Fruit fly (Drosophila melanogaster) whole organism, pupa: ENCODE measurements around the gene CG45011.

ENCODE experiments used
- CG10348 ChIP-seq: fragments of 200-800 bp; sonication (Bioruptor generic); IDR thresholded peaks from 2 replicates; pipeline ENCODE4 v1.3.6; 2022; ENCODE audit warnings: missing biosample characterization, missing genetic modification characterization
- CG12605 ChIP-seq: fragments of 200-800 bp; sonication (Bioruptor generic); IDR thresholded peaks from 2 replicates; pipeline ENCODE4 v1.3.6; 2022; ENCODE audit warnings: missing biosample characterization, missing genetic modification characterization
- CG13204 ChIP-seq: fragments of 200-800 bp; sonication (Bioruptor generic); optimal IDR thresholded peaks from 2 replicates; lab custom pipeline; 2018; ENCODE audit warnings: missing biosample characterization, mild to moderate bottlenecking, missing genetic modification characterization, moderate library complexity
- CG14655 ChIP-seq: fragments of 200-800 bp; sonication (Bioruptor generic); optimal IDR thresholded peaks from 3 replicates; lab custom pipeline; 2017; ENCODE audit warnings: mild to moderate bottlenecking, missing biosample characterization, missing genetic modification reagents, missing genetic modification characterization
- CG15710 ChIP-seq: fragments of 200-800 bp; sonication (Bioruptor generic); optimal IDR thresholded peaks from 2 replicates; lab custom pipeline; 2018; ENCODE audit warnings: missing biosample characterization, mild to moderate bottlenecking, missing genetic modification characterization, moderate library complexity
- CG17806 ChIP-seq: fragments of 200-800 bp; sonication (Bioruptor generic); optimal IDR thresholded peaks from 2 replicates; lab custom pipeline; 2018; ENCODE audit warnings: missing biosample characterization, mild to moderate bottlenecking, missing genetic modification characterization, moderate library complexity
- CG32121 ChIP-seq: fragments of 200-800 bp; sonication (Bioruptor generic); IDR thresholded peaks from 2 replicates; pipeline ENCODE4 v1.3.6; 2022; ENCODE audit warnings: missing biosample characterization, missing genetic modification characterization
- CG34367 ChIP-seq: fragments of 200-800 bp; sonication (Bioruptor generic); optimal IDR thresholded peaks from 2 replicates; lab custom pipeline; 2018; ENCODE audit warnings: missing biosample characterization, mild to moderate bottlenecking, missing genetic modification characterization
- CG4496 ChIP-seq: fragments of 200-800 bp; sonication (Bioruptor generic); IDR thresholded peaks from 3 replicates; pipeline ENCODE4 v1.3.6; 2022; ENCODE audit warnings: missing biosample characterization, missing genetic modification characterization
- CG8159 ChIP-seq: fragments of 200-800 bp; sonication (Bioruptor generic); optimal IDR thresholded peaks from 3 replicates; lab custom pipeline; 2018; ENCODE audit warnings: missing biosample characterization, mild to moderate bottlenecking, missing genetic modification characterization, moderate library complexity
- CG8301 ChIP-seq: fragments of 200-800 bp; sonication (Bioruptor generic); optimal IDR thresholded peaks from 2 replicates; lab custom pipeline; 2018; ENCODE audit warnings: missing biosample characterization, mild to moderate bottlenecking, missing genetic modification characterization
- CG9948 ChIP-seq: fragments of 200-800 bp; sonication (Bioruptor generic); optimal IDR thresholded peaks from 2 replicates; lab custom pipeline; 2018; ENCODE audit warnings: missing biosample characterization, mild to moderate bottlenecking, missing genetic modification characterization, moderate library complexity
- D1 ChIP-seq: fragments of 200-800 bp; sonication (Bioruptor generic); optimal IDR thresholded peaks from 2 replicates; lab custom pipeline; 2018; ENCODE audit warnings: missing biosample characterization, mild to moderate bottlenecking, missing genetic modification characterization, moderate library complexity
- EcR ChIP-seq: fragments of 200-800 bp; sonication (Bioruptor generic); optimal IDR thresholded peaks from 3 replicates; lab custom pipeline; 2019; ENCODE audit warnings: missing biosample characterization, missing genetic modification characterization, mild to moderate bottlenecking, moderate library complexity, missing genetic modification reagents
- Ets98B ChIP-seq: fragments of 200-800 bp; sonication (Bioruptor generic); IDR thresholded peaks from 2 replicates; pipeline ENCODE4 v1.3.6; 2022; ENCODE audit warnings: missing biosample characterization, missing genetic modification characterization
- Pif1A ChIP-seq: fragments of 200-800 bp; sonication (Bioruptor generic); optimal IDR thresholded peaks from 3 replicates; lab custom pipeline; 2016; ENCODE audit warnings: missing biosample characterization, missing genetic modification characterization
- Pif1B ChIP-seq: fragments of 200-800 bp; sonication (Bioruptor generic); optimal IDR thresholded peaks from 3 replicates; lab custom pipeline; 2016; ENCODE audit warnings: missing biosample characterization, missing genetic modification characterization
- Snoo ChIP-seq: fragments of 200-800 bp; sonication (Bioruptor generic); optimal IDR thresholded peaks from 3 replicates; lab custom pipeline; 2017; ENCODE audit warnings: missing biosample characterization, mild to moderate bottlenecking, missing genetic modification characterization, inconsistent platforms
- fd96Ca ChIP-seq: fragments of 200-800 bp; sonication (Bioruptor generic); IDR thresholded peaks from 3 replicates; pipeline ENCODE4 v1.3.6; 2022; ENCODE audit warnings: missing biosample characterization, missing genetic modification characterization
- gl ChIP-seq: fragments of 200-800 bp; sonication (Bioruptor generic); optimal IDR thresholded peaks from 2 replicates; lab custom pipeline; 2018; ENCODE audit warnings: missing biosample characterization, mild to moderate bottlenecking, missing genetic modification characterization
- rn ChIP-seq: fragments of 200-800 bp; sonication (Bioruptor generic); IDR thresholded peaks from 2 replicates; pipeline ENCODE4 v1.3.6; 2022; ENCODE audit warnings: missing biosample characterization, missing genetic modification characterization

Gene CG45011

dm6 chr2L:11846926-11847325 lies 13.0 kb downstream of the CG45011 start, which contains the start of gene Mal-B1:
Gene Mal-B1 (plus strand): TSS chr2L:11847226.
- TF ChIP-seq CG15710 (tag; lab: Kevin White, UChicago) (no peak), CG4496 (GFP tag; lab: Robert Waterston, UW) (no peak), CG8301 (tag; lab: Kevin White, UChicago) (no peak), CG34367 (tag; lab: Kevin White, UChicago) (no peak), Pif1B (no peak), CG13204 (GFP tag; lab: Kevin White, UChicago) (no peak), CG8159 (tag; lab: Kevin White, UChicago) (no peak), rn (no peak), CG10348 (no peak), CG12605 (no peak), gl (tag; lab: Kevin White, UChicago) (no peak), CG14655 (no peak)

dm6 chr2L:11849658-11850057 lies 15.8 kb downstream of the CG45011 start, which contains the start of gene Mal-B2:
Gene Mal-B2 (plus strand): TSS chr2L:11849958.
- TF ChIP-seq CG9948 (tag; lab: Kevin White, UChicago) (no peak), CG4496 (GFP tag; lab: Robert Waterston, UW) (0 out of 3 replicates have a peak, but pooled peaks have one; percentile 9)

dm6 chr2L:11853130-11853529 lies 19.2 kb downstream of the CG45011 start, which contains the start of gene CG42751:
Gene CG42751 (plus strand): TSS chr2L:11853430.
- TF ChIP-seq gl (tag; lab: Kevin White, UChicago) (no peak), Snoo (tag; lab: Kevin White, UChicago) (no peak), CG12605 (no peak), D1 (tag; lab: Kevin White, UChicago) (no peak), CG14655 (no peak), fd96Ca (no peak), CG32121 (GFP tag; lab: Robert Waterston, UW) (no peak)

- TF ChIP-seq D1 (tag; lab: Kevin White, UChicago), result no peak
- peak; percentile 68 for TF ChIP-seq EcR
- TF ChIP-seq Pif1B, result peak; percentile 26
- peak; percentile 24 for TF ChIP-seq CG14655
- TF ChIP-seq CG15710 (tag; lab: Kevin White, UChicago), result peak; percentile 44
- peak; percentile 29 for TF ChIP-seq CG17806
- TF ChIP-seq CG8159 (tag; lab: Kevin White, UChicago), result peak; percentile 66
- peak; percentile 2 for TF ChIP-seq CG9948 (tag; lab: Kevin White, UChicago)
- no peak for TF ChIP-seq Pif1A (GFP tag; lab: Kevin White, UChicago)
Measured at dm6 chr2L:11870867-11871452, 37.1 kb downstream of the CG45011 start.

dm6 chr2L:11874232-11874765 lies 40.4 kb downstream of the CG45011 start:
- TF ChIP-seq gl (tag; lab: Kevin White, UChicago), result no peak
- TF ChIP-seq fd96Ca, result 0 out of 3 replicates have a peak, but pooled peaks have one; percentile 30
- TF ChIP-seq CG32121 (GFP tag; lab: Robert Waterston, UW), result peak; percentile 39; the same call in 1 of the 2 replicates
- TF ChIP-seq Ets98B, result peak; percentile 30; the same call in 1 of the 2 replicates
- no peak for TF ChIP-seq CG34367 (tag; lab: Kevin White, UChicago)
- TF ChIP-seq Pif1B, result no peak
- TF ChIP-seq CG4496 (GFP tag; lab: Robert Waterston, UW), result peak; percentile 57; the same call in 1 of the 3 replicates
- TF ChIP-seq CG10348, result no peak
- TF ChIP-seq CG8301 (tag; lab: Kevin White, UChicago), result no peak
- TF ChIP-seq CG9948 (tag; lab: Kevin White, UChicago), result no peak

- TF ChIP-seq CG12605 (peak; percentile 94), Ets98B (peak; percentile 27; the same call in 1 of the 2 replicates), gl (tag; lab: Kevin White, UChicago) (no peak), Snoo (tag; lab: Kevin White, UChicago) (no peak), CG13204 (GFP tag; lab: Kevin White, UChicago) (no peak), CG32121 (GFP tag; lab: Robert Waterston, UW) (no peak), CG9948 (tag; lab: Kevin White, UChicago) (no peak), CG4496 (GFP tag; lab: Robert Waterston, UW) (peak; percentile 64; the same call in 2 of the 3 replicates), EcR (no peak), CG17806 (no peak), Pif1A (GFP tag; lab: Kevin White, UChicago) (no peak), CG15710 (tag; lab: Kevin White, UChicago) (no peak), CG8159 (tag; lab: Kevin White, UChicago) (no peak), CG10348 (no peak), rn (no peak), CG34367 (tag; lab: Kevin White, UChicago) (no peak), Pif1B (no peak), CG8301 (tag; lab: Kevin White, UChicago) (no peak), D1 (tag; lab: Kevin White, UChicago) (no peak), CG14655 (peak; percentile 2), fd96Ca (0 out of 3 replicates have a peak, but pooled peaks have one; percentile 21)
- TF ChIP-seq, all 21 proteins: peak for 5
Measured at dm6 chr2L:11874890-11875289, 41.0 kb downstream of the CG45011 start.
